Worm (Caenorhabditis elegans) whole organism, L1 larva: ENCODE measurements around the gene tmem-120.

ENCODE experiments used
- C04F5.9 ChIP-seq: sonication (generic microtip); optimal IDR thresholded peaks from 2 replicates; lab custom pipeline; 2016; ENCODE audit warnings: missing genetic modification characterization, missing compliant biosample characterization
- Y116A8C.19 ChIP-seq: sonication (generic microtip); optimal IDR thresholded peaks from 2 replicates; lab custom pipeline; 2016; ENCODE audit warnings: missing compliant biosample characterization, missing genetic modification characterization, borderline replicate concordance
- aha-1 ChIP-seq: fragments of 150-350 bp; optimal IDR thresholded peaks from 2 replicates; lab custom pipeline; 2014; ENCODE audit warnings: missing biosample characterization, missing genetic modification characterization
- ceh-63 ChIP-seq: fragments of 200-800 bp; sonication (Bioruptor generic); optimal IDR thresholded peaks from 2 replicates; lab custom pipeline; 2018; ENCODE audit warnings: mild to moderate bottlenecking, missing genetic modification characterization, missing compliant biosample characterization
- ceh-8 ChIP-seq: fragments of 200-800 bp; sonication (Bioruptor generic); optimal IDR thresholded peaks from 2 replicates; lab custom pipeline; 2018; ENCODE audit warnings: mild to moderate bottlenecking, missing genetic modification characterization, moderate library complexity, missing compliant biosample characterization
- ceh-82 ChIP-seq, 3 experiments: fragments of 150-350 bp in 1 of 3; sonication (generic microtip) in 2 of 3; optimal IDR thresholded peaks; 2 replicates each; lab custom pipeline; 2014 to 2017; ENCODE audit warnings: missing biosample characterization in 3 of 3, missing genetic modification characterization in 3 of 3
- ceh-88 ChIP-seq: fragments of 200-800 bp; sonication (Bioruptor generic); IDR thresholded peaks from 2 replicates; pipeline ENCODE4 v1.3.6; 2022; ENCODE audit warnings: missing genetic modification characterization, missing compliant biosample characterization
- ces-1 ChIP-seq: fragments of 150-350 bp; optimal IDR thresholded peaks from 2 replicates; lab custom pipeline; 2014; ENCODE audit warnings: missing biosample characterization, missing genetic modification reagents, missing genetic modification characterization
- efl-1 ChIP-seq, 4 experiments: fragments of 150-350 bp; optimal IDR thresholded peaks in 3 of 4; peaks in 1 of 4; 1 replicate in 1 of 4; 2 replicates in 3 of 4; lab custom pipeline; 2014; ENCODE audit warnings: missing biosample characterization in 2 of 4, missing genetic modification characterization in 2 of 4, missing genetic modification reagents in 2 of 4
- egl-13 ChIP-seq: sonication (generic microtip); optimal IDR thresholded peaks from 2 replicates; lab custom pipeline; 2016; ENCODE audit warnings: missing genotype, missing genetic modification reagents, missing genetic modification characterization, missing compliant biosample characterization
- elt-3 ChIP-seq, 6 experiments: fragments of 150-350 bp in 1 of 6; sonication (generic microtip); optimal IDR thresholded peaks; 2 replicates each; lab custom pipeline; 2017 to 2018; ENCODE audit warnings: missing biosample characterization in 6 of 6, missing genetic modification characterization in 6 of 6, inconsistent platforms in 1 of 6
- ets-5 ChIP-seq: fragments of 200-800 bp; sonication (Bioruptor generic); IDR thresholded peaks from 2 replicates; pipeline ENCODE4 v1.3.6; 2022; ENCODE audit warnings: missing genetic modification characterization, missing compliant biosample characterization
- fkh-4 ChIP-seq: sonication (generic microtip); optimal IDR thresholded peaks from 2 replicates; lab custom pipeline; 2016; ENCODE audit warnings: missing compliant biosample characterization, missing genetic modification characterization, borderline replicate concordance
- fkh-8 ChIP-seq: sonication (generic microtip); optimal IDR thresholded peaks from 2 replicates; lab custom pipeline; 2016; ENCODE audit warnings: mild to moderate bottlenecking, missing genetic modification characterization, missing compliant biosample characterization
- fos-1 ChIP-seq: fragments of 150-350 bp; optimal IDR thresholded peaks from 2 replicates; lab custom pipeline; 2014; ENCODE audit warnings: missing biosample characterization, missing genetic modification characterization
- hlh-17 ChIP-seq: fragments of 200-800 bp; sonication (Bioruptor generic); optimal IDR thresholded peaks from 2 replicates; lab custom pipeline; 2018; ENCODE audit warnings: missing genetic modification characterization, mild to moderate bottlenecking, missing compliant biosample characterization, moderate library complexity, borderline replicate concordance
- hlh-4 ChIP-seq: sonication (generic microtip); optimal IDR thresholded peaks from 2 replicates; lab custom pipeline; 2016; ENCODE audit warnings: mild to moderate bottlenecking, missing genetic modification characterization, missing compliant biosample characterization
- jun-1 ChIP-seq: fragments of 150-350 bp; optimal IDR thresholded peaks from 2 replicates; lab custom pipeline; 2014; ENCODE audit warnings: missing biosample characterization, missing genetic modification reagents, missing genetic modification characterization
- lin-13 ChIP-seq: fragments of 150-350 bp; optimal IDR thresholded peaks from 2 replicates; lab custom pipeline; 2014; ENCODE audit warnings: missing biosample characterization, missing genetic modification reagents, missing genetic modification characterization
- lin-14 ChIP-seq: fragments of 200-800 bp; sonication (Bioruptor generic); optimal IDR thresholded peaks from 2 replicates; lab custom pipeline; 2018; ENCODE audit warnings: mild to moderate bottlenecking, missing genetic modification characterization, moderate library complexity, missing compliant biosample characterization
- lin-35 ChIP-seq, 2 experiments: fragments of 150-350 bp; optimal IDR thresholded peaks; 2 replicates each; lab custom pipeline; 2014; ENCODE audit warnings: missing biosample characterization in 2 of 2, missing genetic modification characterization in 2 of 2, missing genetic modification reagents in 2 of 2
- lin-39 ChIP-seq: fragments of 150-350 bp; optimal IDR thresholded peaks from 2 replicates; lab custom pipeline; 2014; ENCODE audit warnings: missing biosample characterization, missing genetic modification reagents, missing genetic modification characterization
- nhr-11 ChIP-seq: fragments of 150-350 bp; optimal IDR thresholded peaks from 2 replicates; lab custom pipeline; 2014; ENCODE audit warnings: missing biosample characterization, missing genetic modification characterization
- nhr-12 ChIP-seq: sonication (generic microtip); optimal IDR thresholded peaks from 2 replicates; lab custom pipeline; 2017; ENCODE audit warnings: missing biosample characterization, missing genetic modification characterization
- nhr-20 ChIP-seq: sonication (generic microtip); optimal IDR thresholded peaks from 2 replicates; lab custom pipeline; 2016; ENCODE audit warnings: mild to moderate bottlenecking, missing genetic modification characterization, missing compliant biosample characterization
- nhr-28 ChIP-seq: fragments of 150-350 bp; optimal IDR thresholded peaks from 2 replicates; lab custom pipeline; 2014; ENCODE audit warnings: missing biosample characterization, missing genetic modification characterization
- nhr-47 ChIP-seq: sonication (generic microtip); optimal IDR thresholded peaks from 2 replicates; lab custom pipeline; 2016; ENCODE audit warnings: mild to moderate bottlenecking, missing genetic modification characterization, moderate library complexity, missing compliant biosample characterization
- nhr-71 ChIP-seq: sonication (generic microtip); optimal IDR thresholded peaks from 2 replicates; lab custom pipeline; 2016; ENCODE audit warnings: mild to moderate bottlenecking, missing genetic modification characterization, moderate library complexity, missing compliant biosample characterization
- nhr-76 ChIP-seq: sonication (generic microtip); optimal IDR thresholded peaks from 2 replicates; lab custom pipeline; 2017; ENCODE audit warnings: missing biosample characterization, missing genetic modification characterization
- nhr-84 ChIP-seq: sonication (generic microtip); optimal IDR thresholded peaks from 2 replicates; lab custom pipeline; 2017; ENCODE audit warnings: missing biosample characterization, missing genetic modification characterization
- nhr-90 ChIP-seq: sonication (generic microtip); optimal IDR thresholded peaks from 2 replicates; lab custom pipeline; 2016; ENCODE audit warnings: mild to moderate bottlenecking, missing genetic modification characterization, missing compliant biosample characterization; ENCODE audit not compliant: poor library complexity
- pag-3 ChIP-seq: sonication (generic microtip); optimal IDR thresholded peaks from 2 replicates; lab custom pipeline; 2017; ENCODE audit warnings: missing genetic modification characterization, mild to moderate bottlenecking, missing compliant biosample characterization, antibody characterized with exemption, borderline replicate concordance; ENCODE audit not compliant: insufficient read depth
- pqm-1 ChIP-seq: sonication (generic microtip); optimal IDR thresholded peaks from 3 replicates; lab custom pipeline; 2017; ENCODE audit warnings: missing biosample characterization, missing genetic modification characterization
- rnt-1 ChIP-seq: sonication (generic microtip); optimal IDR thresholded peaks from 2 replicates; lab custom pipeline; 2016; ENCODE audit warnings: mild to moderate bottlenecking, missing genetic modification characterization, moderate library complexity, missing compliant biosample characterization
- snpc-4 ChIP-seq: fragments of 150-350 bp; optimal IDR thresholded peaks from 2 replicates; lab custom pipeline; 2014; ENCODE audit warnings: missing biosample characterization, missing genetic modification characterization
- sox-4 ChIP-seq: sonication (generic microtip); optimal IDR thresholded peaks from 2 replicates; lab custom pipeline; 2016; ENCODE audit warnings: missing genetic modification characterization, missing compliant biosample characterization
- sptf-1 ChIP-seq: fragments of 150-350 bp; optimal IDR thresholded peaks from 2 replicates; lab custom pipeline; 2014; ENCODE audit warnings: missing biosample characterization, missing genetic modification characterization
- tlp-1 ChIP-seq: fragments of 150-350 bp; optimal IDR thresholded peaks from 2 replicates; lab custom pipeline; 2014; ENCODE audit warnings: missing biosample characterization, missing genetic modification characterization
- unc-130 ChIP-seq: fragments of 150-350 bp; optimal IDR thresholded peaks from 2 replicates; lab custom pipeline; 2017; ENCODE audit warnings: missing biosample characterization, missing genetic modification characterization, inconsistent platforms
- unc-30 ChIP-seq: sonication (generic microtip); optimal IDR thresholded peaks from 2 replicates; lab custom pipeline; 2017; ENCODE audit warnings: missing biosample characterization, missing genetic modification characterization
- unc-62 ChIP-seq: fragments of 150-350 bp; optimal IDR thresholded peaks from 2 replicates; lab custom pipeline; 2014; ENCODE audit warnings: missing biosample characterization, missing genetic modification reagents, missing genetic modification characterization
- unc-86 ChIP-seq: sonication (generic microtip); optimal IDR thresholded peaks from 2 replicates; lab custom pipeline; 2016; ENCODE audit warnings: missing genetic modification characterization, missing compliant biosample characterization
- unc-98 ChIP-seq: fragments of 200-800 bp; sonication (Bioruptor generic); IDR thresholded peaks from 2 replicates; pipeline ENCODE4 v1.3.6; 2022; ENCODE audit warnings: missing genetic modification characterization, missing compliant biosample characterization
- vab-15 ChIP-seq: sonication (generic microtip); optimal IDR thresholded peaks from 2 replicates; lab custom pipeline; 2017; ENCODE audit warnings: missing genotype, mild to moderate bottlenecking, missing genetic modification characterization, missing compliant biosample characterization
- zag-1 ChIP-seq: fragments of 150-350 bp; optimal IDR thresholded peaks from 2 replicates; lab custom pipeline; 2014; ENCODE audit warnings: missing biosample characterization, missing genetic modification characterization
- zip-4 ChIP-seq: fragments of 200-800 bp; sonication (Bioruptor generic); optimal IDR thresholded peaks from 2 replicates; lab custom pipeline; 2018; ENCODE audit warnings: mild to moderate bottlenecking, missing genetic modification characterization, moderate library complexity, missing compliant biosample characterization
- ztf-11 ChIP-seq, 2 experiments: sonication (generic microtip); optimal IDR thresholded peaks; 2 replicates each; lab custom pipeline; 2016 to 2017; ENCODE audit warnings: missing genetic modification characterization in 2 of 2, missing biosample characterization in 1 of 2, missing compliant biosample characterization in 1 of 2

tmem-120 gene

ce11 chrIII:1517893-1518292, at the start of gene tmem-120:
Gene tmem-120, minus strand, starts transcription at chrIII:1517993.
- no peak for TF ChIP-seq ets-5 (GFP tag; lab: Robert Waterston, UW)
- TF ChIP-seq nhr-11 (tag; lab: Kevin White, UChicago): no peak
- TF ChIP-seq Y116A8C.19 (tag; lab: Kevin White, UChicago): no peak
- no peak for TF ChIP-seq pqm-1 (tag; lab: Kevin White, UChicago)
- no peak for TF ChIP-seq unc-62 (GFP tag; lab: Kevin White, UChicago)
- TF ChIP-seq lin-13 (GFP tag; lab: Kevin White, UChicago): no peak
- no peak for TF ChIP-seq sox-4 (tag; lab: Kevin White, UChicago)
- TF ChIP-seq ztf-11 (tag; optimal IDR thresholded peaks at IDR 0.05; lab: Kevin White, UChicago): no peak
- no peak for TF ChIP-seq ceh-82 (tag; optimal IDR thresholded peaks at IDR 0.05; lab: Kevin White, UChicago)
- no peak for TF ChIP-seq jun-1 (tag; lab: Kevin White, UChicago)
- TF ChIP-seq hlh-4 (tag; lab: Kevin White, UChicago): no peak
- TF ChIP-seq nhr-76: no peak
- no peak for TF ChIP-seq fkh-4 (tag; lab: Kevin White, UChicago)
- no peak for TF ChIP-seq snpc-4 (tag; lab: Kevin White, UChicago)

ce11 chrIII:1558441-1559159, 40.8 kb upstream of the tmem-120 start, which contains the start of the genes eelo-1 and Y67D2.2:
Gene eelo-1, minus strand, starts transcription at chrIII:1558529.
Gene Y67D2.2, plus strand, starts transcription at chrIII:1558800.
- TF ChIP-seq unc-62 (GFP tag; lab: Kevin White, UChicago) (no peak), elt-3 (tag; optimal IDR thresholded peaks at IDR 0.05; lab: Kevin White, UChicago) (peak in 2 of 6 experiments; percentile 11 to 35), nhr-12 (no peak), ets-5 (GFP tag; lab: Robert Waterston, UW) (no peak), pqm-1 (tag; lab: Kevin White, UChicago) (no peak), unc-98 (GFP tag; lab: Robert Waterston, UW) (no peak), tlp-1 (tag; lab: Kevin White, UChicago) (no peak), ces-1 (no peak), lin-14 (GFP tag; lab: Kevin White, UChicago) (peak; percentile 54), fkh-4 (tag; lab: Kevin White, UChicago) (peak; percentile 38), C04F5.9 (tag; lab: Kevin White, UChicago) (peak; percentile 49), nhr-28 (no peak), ceh-63 (GFP tag; lab: Kevin White, UChicago) (no peak), vab-15 (tag; lab: Kevin White, UChicago) (no peak), nhr-11 (tag; lab: Kevin White, UChicago) (no peak), jun-1 (tag; lab: Kevin White, UChicago) (no peak), ztf-11 (tag; optimal IDR thresholded peaks at IDR 0.05; lab: Kevin White, UChicago) (peak in 1 of 2 experiments; percentile 65), unc-86 (tag; lab: Kevin White, UChicago) (peak; percentile 74), zag-1 (tag; lab: Kevin White, UChicago) (no peak), nhr-20 (tag; lab: Kevin White, UChicago) (peak; percentile 69), rnt-1 (peak; percentile 76), lin-13 (GFP tag; lab: Kevin White, UChicago) (peak; percentile 20), nhr-90 (tag; lab: Kevin White, UChicago) (peak; percentile 80), egl-13 (tag; lab: Kevin White, UChicago) (peak; percentile 51), nhr-47 (tag; lab: Kevin White, UChicago) (peak; percentile 83), unc-130 (tag; lab: Kevin White, UChicago) (peak; percentile 72), nhr-84 (tag; lab: Kevin White, UChicago) (no peak), zip-4 (GFP tag; lab: Kevin White, UChicago) (peak; percentile 24), ceh-82 (tag; optimal IDR thresholded peaks at IDR 0.05; lab: Kevin White, UChicago) (peak; percentile 52 to 82 (median 63)), unc-30 (no peak), nhr-71 (tag; lab: Kevin White, UChicago) (no peak), pag-3 (no peak), lin-39 (tag; lab: Kevin White, UChicago) (peak; percentile 75), fkh-8 (tag; lab: Kevin White, UChicago) (no peak), ceh-88 (GFP tag; lab: Robert Waterston, UW) (no peak), ceh-8 (GFP tag; lab: Kevin White, UChicago) (peak; percentile 59), fos-1 (tag; lab: Kevin White, UChicago) (no peak), hlh-17 (GFP tag; lab: Kevin White, UChicago) (no peak), lin-35 (GFP tag; optimal IDR thresholded peaks at IDR 0.05; lab: Kevin White, UChicago) (peak; percentile 61 to 69), efl-1 (optimal IDR thresholded peaks at IDR 0.05; lab: Kevin White, UChicago) (peak; percentile 55 to 80), efl-1 (GFP tag; optimal IDR thresholded peaks at IDR 0.05 in 1 of 2; lab: Kevin White, UChicago) (peak; percentile 74 to 97), aha-1 (tag; lab: Kevin White, UChicago) (no peak), sptf-1 (tag; lab: Kevin White, UChicago) (no peak)
